Worm (Caenorhabditis elegans): Measurements from ENCODE around the gene C06B8.2.

DNA sequence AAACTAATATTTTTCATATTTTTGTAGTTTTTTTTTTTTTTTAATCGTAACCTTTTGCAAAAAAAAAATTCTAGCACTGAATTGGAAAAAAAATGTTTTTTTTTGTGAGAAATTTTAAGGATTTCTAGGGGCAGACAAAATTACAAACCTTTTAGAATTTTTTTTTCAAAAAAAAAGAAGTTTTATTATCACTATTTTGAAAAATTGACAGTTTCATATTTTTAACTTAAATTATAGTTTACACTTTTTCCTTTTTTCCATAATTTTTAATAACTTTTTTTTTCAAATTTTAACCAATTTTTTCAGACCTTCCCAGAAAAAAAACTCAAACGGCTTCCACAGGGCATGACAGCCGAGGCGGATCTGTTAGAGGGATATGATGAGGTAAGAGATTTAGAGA is 7.5 kb downstream of the C06B8.2 start, which contains the start of gene dpf-1:
- TF ChIP-seq blmp-1 (tag; optimal IDR thresholded peaks at IDR 0.05): no peak
- TF ChIP-seq elt-1 (tag; optimal IDR thresholded peaks at IDR 0.05; ENCODE audit: borderline replicate concordance, insufficient read depth): no peak
- no peak for TF ChIP-seq nhr-28 (tag; optimal IDR thresholded peaks at IDR 0.05)
- no peak for TF ChIP-seq unc-62 (GFP tag; optimal IDR thresholded peaks at IDR 0.05)
- no peak for TF ChIP-seq ztf-11 (tag; optimal IDR thresholded peaks at IDR 0.05)
- no peak for TF ChIP-seq elt-3 (tag; optimal IDR thresholded peaks at IDR 0.05)
- no peak for TF ChIP-seq mab-5 (tag; optimal IDR thresholded peaks at IDR 0.05)
- no peak for TF ChIP-seq M03D4.4 (tag; optimal IDR thresholded peaks at IDR 0.05)

All from whole organism, mixed stage, embryonic.